Fruit fly (Drosophila melanogaster) whole organism, larva: Measurements from ENCODE around the gene CG8833.

Experiments
- noc ChIP-seq: fragments of 200-800 bp; sonication (Bioruptor generic); optimal IDR thresholded peaks from 3 replicates; lab custom pipeline; 2019; ENCODE audit warnings: missing biosample characterization, mild to moderate bottlenecking, missing genetic modification characterization, moderate library complexity

Gene CG8833

dm6 chr3L:13903186-13904020 is 25.4 kb downstream of the CG8833 start, which contains the start of gene dysc:
Gene dysc, minus strand, starts transcription at chr3L:13903236.
- no peak for TF ChIP-seq noc

- no peak for TF ChIP-seq noc
Measured at dm6 chr3L:13900635-13901034, 28.2 kb downstream of the CG8833 start.

dm6 chr3L:13887092-13887491 is 41.7 kb downstream of the CG8833 start:
- TF ChIP-seq noc, result no peak

- no peak for TF ChIP-seq noc
Measured at dm6 chr3L:13884460-13885056, 44.2 kb downstream of the CG8833 start.

- no peak for TF ChIP-seq noc
Measured at dm6 chr3L:13882532-13882931, 46.3 kb downstream of the CG8833 start.

dm6 chr3L:13881555-13881954 is 47.2 kb downstream of the CG8833 start:
- TF ChIP-seq noc, result no peak

- no peak for TF ChIP-seq noc
Measured at dm6 chr3L:13878729-13879128, 50.1 kb downstream of the CG8833 start, which contains the start of gene CG13737. Gene CG13737, plus strand, starts transcription at chr3L:13878994.

- TF ChIP-seq noc, result no peak
Measured at dm6 chr3L:13877904-13878303, 50.9 kb downstream of the CG8833 start.

dm6 chr3L:13876967-13877366 is 51.8 kb downstream of the CG8833 start:
- TF ChIP-seq noc, result no peak
